Worm (Caenorhabditis elegans) whole organism, midembryonic: ENCODE data around the gene Y94H6A.10.

Experiments
- T22C8.4 ChIP-seq: fragments of 200-800 bp; sonication (Bioruptor generic); IDR thresholded peaks from 2 replicates; pipeline ENCODE4 v1.3.6; 2022; ENCODE audit warnings: missing genetic modification characterization, missing compliant biosample characterization
- cog-1 ChIP-seq: sonication (generic microtip); optimal IDR thresholded peaks from 2 replicates; lab custom pipeline; 2016; ENCODE audit warnings: missing genetic modification characterization, missing compliant biosample characterization
- flt-1 ChIP-seq: fragments of 200-800 bp; sonication (Bioruptor generic); IDR thresholded peaks from 2 replicates; pipeline ENCODE4 v1.3.6; 2022; ENCODE audit warnings: missing genetic modification characterization, missing compliant biosample characterization
- klf-2 ChIP-seq: fragments of 200-800 bp; sonication (Bioruptor generic); conservative IDR thresholded peaks from 2 replicates; pipeline ENCODE4 v1.3.6; 2022; ENCODE audit warnings: missing genetic modification reagents, missing genetic modification characterization, missing compliant biosample characterization
- med-1 ChIP-seq: sonication (generic microtip); optimal IDR thresholded peaks from 2 replicates; lab custom pipeline; 2017; ENCODE audit warnings: missing genetic modification characterization, mild to moderate bottlenecking, missing compliant biosample characterization, antibody characterized with exemption, missing genetic modification reagents; ENCODE audit not compliant: insufficient read depth
- ref-1 ChIP-seq: fragments of 200-800 bp; sonication (Bioruptor generic); conservative IDR thresholded peaks from 2 replicates; pipeline ENCODE4 v1.3.6; 2022; ENCODE audit warnings: missing genetic modification reagents, missing genetic modification characterization, missing compliant biosample characterization
- tab-1 ChIP-seq: fragments of 200-800 bp; sonication (Bioruptor generic); IDR thresholded peaks from 2 replicates; pipeline ENCODE4 v1.3.6; 2022; ENCODE audit warnings: missing genetic modification characterization, missing compliant biosample characterization
- ztf-23 ChIP-seq: fragments of 200-800 bp; sonication (Bioruptor generic); IDR thresholded peaks from 2 replicates; pipeline ENCODE4 v1.3.6; 2022; ENCODE audit warnings: missing genetic modification reagents, missing genetic modification characterization, missing compliant biosample characterization
- ztf-29 ChIP-seq: fragments of 200-800 bp; sonication (Bioruptor generic); IDR thresholded peaks from 2 replicates; pipeline ENCODE4 v1.3.6; 2022; ENCODE audit warnings: missing genetic modification reagents, missing genetic modification characterization, missing compliant biosample characterization

Y94H6A.10 gene

ce11 chrIV:2711122-2711669, 730 bp upstream of the Y94H6A.10 start:
- TF ChIP-seq cog-1 (tag; lab: Kevin White, UChicago): no peak

ce11 chrIV:2709590-2710201, 770 bp downstream of the Y94H6A.10 start:
- no peak for TF ChIP-seq cog-1 (tag; lab: Kevin White, UChicago)
- no peak for TF ChIP-seq flt-1 (GFP tag; lab: Robert Waterston, UW)
- no peak for TF ChIP-seq tab-1 (GFP tag; lab: Robert Waterston, UW)
- no peak for TF ChIP-seq med-1 (GFP tag; lab: Kevin White, UChicago)
- no peak for TF ChIP-seq klf-2 (GFP tag; lab: Robert Waterston, UW)
- TF ChIP-seq ztf-23 (GFP tag; lab: Robert Waterston, UW): no peak
- TF ChIP-seq T22C8.4 (GFP tag; lab: Robert Waterston, UW): no peak
- no peak for TF ChIP-seq ztf-29 (GFP tag; lab: Robert Waterston, UW)
- TF ChIP-seq ref-1 (GFP tag; lab: Robert Waterston, UW): no peak

- TF ChIP-seq flt-1 (GFP tag; lab: Robert Waterston, UW): peak; percentile 45; the same call in 1 of the 2 replicates
- TF ChIP-seq T22C8.4 (GFP tag; lab: Robert Waterston, UW): no peak
These were observed 2.0 kb downstream of the Y94H6A.10 start for ce11 chrIV:2708329-2708965.

- TF ChIP-seq T22C8.4 (GFP tag; lab: Robert Waterston, UW) (0 out of 2 replicates have a peak, but pooled peaks have one; percentile 40), ztf-23 (GFP tag; lab: Robert Waterston, UW) (no peak)
These were observed 3.5 kb downstream of the Y94H6A.10 start, which contains the start of gene ubc-8 for ce11 chrIV:2707012-2707411. Gene ubc-8, minus strand, starts transcription at chrIV:2707238.

- TF ChIP-seq cog-1 (tag; lab: Kevin White, UChicago): no peak
- TF ChIP-seq ztf-29 (GFP tag; lab: Robert Waterston, UW): no peak
- no peak for TF ChIP-seq ztf-23 (GFP tag; lab: Robert Waterston, UW)
- no peak for TF ChIP-seq klf-2 (GFP tag; lab: Robert Waterston, UW)
- no peak for TF ChIP-seq T22C8.4 (GFP tag; lab: Robert Waterston, UW)
These were observed 4.8 kb downstream of the Y94H6A.10 start for ce11 chrIV:2705675-2706074.

ce11 chrIV:2703927-2704401, 6.5 kb downstream of the Y94H6A.10 start, which contains the start of gene Y94H6A.5:
Gene Y94H6A.5, minus strand, starts transcription at chrIV:2703977.
- TF ChIP-seq flt-1 (GFP tag; lab: Robert Waterston, UW) (no peak), ref-1 (GFP tag; lab: Robert Waterston, UW) (no peak), T22C8.4 (GFP tag; lab: Robert Waterston, UW) (no peak), ztf-29 (GFP tag; lab: Robert Waterston, UW) (no peak), tab-1 (GFP tag; lab: Robert Waterston, UW) (no peak), klf-2 (GFP tag; lab: Robert Waterston, UW) (no peak), med-1 (GFP tag; lab: Kevin White, UChicago) (no peak), ztf-23 (GFP tag; lab: Robert Waterston, UW) (no peak), cog-1 (tag; lab: Kevin White, UChicago) (no peak)

- TF ChIP-seq ref-1 (GFP tag; lab: Robert Waterston, UW) (no peak), klf-2 (GFP tag; lab: Robert Waterston, UW) (no peak), tab-1 (GFP tag; lab: Robert Waterston, UW) (no peak), ztf-23 (GFP tag; lab: Robert Waterston, UW) (no peak), med-1 (GFP tag; lab: Kevin White, UChicago) (no peak), T22C8.4 (GFP tag; lab: Robert Waterston, UW) (no peak), flt-1 (GFP tag; lab: Robert Waterston, UW) (no peak), ztf-29 (GFP tag; lab: Robert Waterston, UW) (no peak), cog-1 (tag; lab: Kevin White, UChicago) (no peak)
These were observed 21.7 kb downstream of the Y94H6A.10 start, which contains the start of gene egrh-3 for ce11 chrIV:2688716-2689307. Gene egrh-3, minus strand, starts transcription at chrIV:2688766.

ce11 chrIV:2680281-2680680, 30.2 kb downstream of the Y94H6A.10 start:
- TF ChIP-seq med-1 (GFP tag; lab: Kevin White, UChicago): no peak
- TF ChIP-seq T22C8.4 (GFP tag; lab: Robert Waterston, UW): peak; percentile 70

ce11 chrIV:2678152-2678551, 32.3 kb downstream of the Y94H6A.10 start:
- TF ChIP-seq klf-2 (GFP tag; lab: Robert Waterston, UW): no peak
- no peak for TF ChIP-seq T22C8.4 (GFP tag; lab: Robert Waterston, UW)
- TF ChIP-seq med-1 (GFP tag; lab: Kevin White, UChicago): no peak
- TF ChIP-seq flt-1 (GFP tag; lab: Robert Waterston, UW): no peak
- TF ChIP-seq ztf-23 (GFP tag; lab: Robert Waterston, UW): no peak
- no peak for TF ChIP-seq ztf-29 (GFP tag; lab: Robert Waterston, UW)
- TF ChIP-seq ref-1 (GFP tag; lab: Robert Waterston, UW): no peak
- no peak for TF ChIP-seq tab-1 (GFP tag; lab: Robert Waterston, UW)
- TF ChIP-seq cog-1 (tag; lab: Kevin White, UChicago): no peak
